Worm (Caenorhabditis elegans): ENCODE measurements around the gene Y79H2A.4.

DNA sequence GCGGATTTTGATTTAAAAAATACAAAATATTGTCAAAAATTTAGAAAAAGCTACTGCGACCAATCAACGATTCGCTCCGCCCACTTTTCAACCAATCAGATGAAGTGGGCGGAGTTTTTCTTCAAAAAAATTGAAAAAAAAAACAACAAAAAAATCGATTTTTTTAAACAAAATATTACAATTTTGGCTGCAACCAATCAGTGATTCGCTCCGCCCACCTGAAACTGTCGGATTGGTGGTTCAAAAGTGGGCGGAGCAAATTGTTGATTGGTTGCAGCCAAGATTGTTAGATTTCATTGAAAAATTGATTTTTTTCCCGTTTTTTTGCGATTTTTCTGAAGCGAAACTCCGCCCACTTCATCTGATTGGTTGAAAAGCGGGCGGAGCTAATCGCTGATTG is 7.8 kb upstream of the Y79H2A.4 start:
- no peak for TF ChIP-seq B0310.2 (tag; optimal IDR thresholded peaks at IDR 0.05)
- no peak for TF ChIP-seq ama-1 (optimal IDR thresholded peaks at IDR 0.05)
- no peak for TF ChIP-seq ets-7 (tag; optimal IDR thresholded peaks at IDR 0.05)
- no peak for TF ChIP-seq hmbx-1 (tag; optimal IDR thresholded peaks at IDR 0.05)
- TF ChIP-seq hnd-1 (tag; optimal IDR thresholded peaks at IDR 0.05): no peak
- no peak for TF ChIP-seq aly-1 (tag; optimal IDR thresholded peaks at IDR 0.05)
- TF ChIP-seq sea-1 (GFP tag; conservative IDR thresholded peaks at IDR 0.05): no peak
- TF ChIP-seq tbx-11 (GFP tag; IDR thresholded peaks at IDR 0.05): no peak
